Worm (Caenorhabditis elegans): ENCODE measurements around the gene str-139.

str-139 gene

ce11 chrV:8098239-8098638 is 36.3 kb upstream of the str-139 start, which contains the start of gene str-145:
Gene str-145 (minus strand): TSS chrV:8098339.
- TF ChIP-seq ceh-39 (tag; optimal IDR thresholded peaks at IDR 0.05) (no peak), nhr-2 (tag; optimal IDR thresholded peaks at IDR 0.05) (no peak), ceh-83 (GFP tag; optimal IDR thresholded peaks at IDR 0.05) (no peak), lin-13 (tag; optimal IDR thresholded peaks at IDR 0.05) (no peak), hlh-1 (tag; optimal IDR thresholded peaks at IDR 0.05) (no peak), sem-2 (GFP tag; optimal IDR thresholded peaks at IDR 0.05) (no peak), ceh-43 (GFP tag; optimal IDR thresholded peaks at IDR 0.05) (no peak), flh-1 (GFP tag; optimal IDR thresholded peaks at IDR 0.05) (no peak), mep-1 (tag; optimal IDR thresholded peaks at IDR 0.05) (no peak), drap-1 (GFP tag; optimal IDR thresholded peaks at IDR 0.05) (no peak)

ce11 chrV:8095378-8095777 is 33.4 kb upstream of the str-139 start, which contains the start of gene str-146:
Gene str-146 (minus strand): TSS chrV:8095478.
- no peak for TF ChIP-seq ztf-11 (tag; optimal IDR thresholded peaks at IDR 0.05)
- no peak for TF ChIP-seq drap-1 (GFP tag; optimal IDR thresholded peaks at IDR 0.05)
- no peak for TF ChIP-seq elt-3 (tag; optimal IDR thresholded peaks at IDR 0.05)
- TF ChIP-seq ham-2 (GFP tag; optimal IDR thresholded peaks at IDR 0.05): no peak
- no peak for TF ChIP-seq lsy-2 (tag; optimal IDR thresholded peaks at IDR 0.05)
- no peak for TF ChIP-seq nhr-237 (tag; optimal IDR thresholded peaks at IDR 0.05)
- no peak for TF ChIP-seq snpc-4 (tag; optimal IDR thresholded peaks at IDR 0.05)
- TF ChIP-seq mep-1 (tag; optimal IDR thresholded peaks at IDR 0.05): no peak
- TF ChIP-seq pha-4 (tag; optimal IDR thresholded peaks at IDR 0.05): no peak
- TF ChIP-seq ces-1 (GFP tag; optimal IDR thresholded peaks at IDR 0.05): no peak
- TF ChIP-seq elt-1 (tag; optimal IDR thresholded peaks at IDR 0.05; ENCODE audit: borderline replicate concordance, insufficient read depth): no peak
- TF ChIP-seq unc-39 (tag; optimal IDR thresholded peaks at IDR 0.05): no peak

DNA sequence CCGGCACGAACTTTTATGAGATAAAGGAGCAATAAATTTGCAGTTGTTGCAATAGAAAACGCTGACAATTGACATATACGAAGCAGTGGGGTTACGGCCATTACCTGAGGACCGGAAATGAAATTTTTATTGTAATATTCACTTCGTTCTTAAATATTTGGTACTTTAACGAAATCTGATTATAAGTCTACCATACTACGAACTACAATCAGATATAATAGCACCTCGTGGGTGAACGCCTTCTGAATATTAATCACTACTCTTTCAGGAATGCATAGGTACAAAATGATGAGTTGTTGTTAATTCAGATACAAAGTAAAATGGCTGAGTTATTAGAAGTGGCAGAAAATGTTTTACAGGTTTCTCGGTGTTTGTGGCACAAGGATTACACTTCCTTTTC is 30.4 kb upstream of the str-139 start, which contains the start of gene str-129:
str-129 (minus strand) TSS at position 101 of the 400 bp plus-strand sequence.
- TF ChIP-seq flh-1 (GFP tag; optimal IDR thresholded peaks at IDR 0.05) (no peak), hlh-1 (tag; optimal IDR thresholded peaks at IDR 0.05) (no peak), unc-120 (tag; optimal IDR thresholded peaks at IDR 0.05; ENCODE audit: poor library complexity, severe bottlenecking) (no peak), sptf-1 (tag; optimal IDR thresholded peaks at IDR 0.05) (no peak), cnd-1 (tag; optimal IDR thresholded peaks at IDR 0.05) (no peak), lin-32 (GFP tag; optimal IDR thresholded peaks at IDR 0.05) (no peak), lin-13 (tag; optimal IDR thresholded peaks at IDR 0.05) (no peak), sem-2 (GFP tag; optimal IDR thresholded peaks at IDR 0.05) (no peak), nhr-76 (tag; optimal IDR thresholded peaks at IDR 0.05) (no peak), pha-4 (tag; optimal IDR thresholded peaks at IDR 0.05) (no peak), nhr-12 (tag; optimal IDR thresholded peaks at IDR 0.05) (no peak), unc-62 (GFP tag; optimal IDR thresholded peaks at IDR 0.05) (no peak), nhr-237 (tag; optimal IDR thresholded peaks at IDR 0.05) (no peak), lsy-2 (tag; optimal IDR thresholded peaks at IDR 0.05) (no peak), drap-1 (GFP tag; optimal IDR thresholded peaks at IDR 0.05) (no peak), elt-3 (tag; optimal IDR thresholded peaks at IDR 0.05) (no peak), ztf-11 (tag; optimal IDR thresholded peaks at IDR 0.05) (no peak)

DNA sequence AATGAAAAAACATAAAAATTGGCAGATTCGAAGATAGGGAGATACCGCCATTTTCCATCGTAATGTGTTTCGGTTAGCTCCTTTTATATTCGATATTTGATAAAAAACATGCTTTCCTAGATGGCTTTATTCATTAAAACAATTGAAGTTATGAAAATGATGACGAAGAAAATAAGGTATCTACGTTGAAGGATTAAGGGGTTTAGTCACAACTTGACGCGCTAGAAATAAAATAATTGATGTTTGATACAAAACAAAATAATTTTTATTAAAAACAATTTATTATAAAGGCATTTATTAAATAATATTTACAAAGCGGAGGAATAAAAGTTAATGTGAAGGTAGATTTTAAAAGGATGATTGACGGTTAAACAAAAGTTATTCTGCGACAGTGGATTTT is 28.6 kb upstream of the str-139 start, which contains the start of gene str-130:
str-130 (minus strand) TSS at position 101 of the 400 bp plus-strand sequence.
- TF ChIP-seq ceh-83 (GFP tag; optimal IDR thresholded peaks at IDR 0.05): no peak
- no peak for TF ChIP-seq mep-1 (tag; optimal IDR thresholded peaks at IDR 0.05)
- TF ChIP-seq ham-2 (GFP tag; optimal IDR thresholded peaks at IDR 0.05): no peak
- no peak for TF ChIP-seq flh-1 (GFP tag; optimal IDR thresholded peaks at IDR 0.05)
- TF ChIP-seq ceh-39 (tag; optimal IDR thresholded peaks at IDR 0.05): no peak
- no peak for TF ChIP-seq unc-120 (tag; optimal IDR thresholded peaks at IDR 0.05; ENCODE audit: poor library complexity, severe bottlenecking)
- TF ChIP-seq hlh-1 (tag; optimal IDR thresholded peaks at IDR 0.05): no peak
- TF ChIP-seq drap-1 (GFP tag; optimal IDR thresholded peaks at IDR 0.05): no peak
- no peak for TF ChIP-seq tbx-8 (GFP tag; optimal IDR thresholded peaks at IDR 0.05)
- no peak for TF ChIP-seq lsy-2 (tag; optimal IDR thresholded peaks at IDR 0.05)
- TF ChIP-seq zip-8 (tag; optimal IDR thresholded peaks at IDR 0.05): no peak
- TF ChIP-seq snpc-4 (tag; optimal IDR thresholded peaks at IDR 0.05): no peak
- TF ChIP-seq unc-39 (tag; optimal IDR thresholded peaks at IDR 0.05): no peak
- no peak for TF ChIP-seq nhr-237 (tag; optimal IDR thresholded peaks at IDR 0.05)
- no peak for TF ChIP-seq nhr-76 (tag; optimal IDR thresholded peaks at IDR 0.05)

DNA sequence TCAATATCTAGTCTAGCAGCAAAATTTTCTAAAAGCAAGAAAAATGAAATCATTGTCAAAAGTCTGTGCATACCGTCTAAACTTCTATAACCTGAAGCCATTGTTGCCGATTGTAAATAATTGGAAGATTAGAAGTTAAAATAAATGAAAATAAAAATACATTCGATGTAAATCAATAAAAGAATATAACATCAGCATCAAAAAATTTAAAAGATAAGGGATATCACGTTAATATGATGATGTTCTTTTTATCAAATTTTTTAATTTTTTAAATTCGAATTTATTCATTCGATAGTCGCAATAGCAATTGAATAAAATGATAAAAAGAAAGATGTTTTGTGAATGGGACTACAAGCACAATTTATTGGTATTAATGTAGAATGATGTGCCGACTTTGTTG is 23.2 kb upstream of the str-139 start, which contains the start of gene C09H5.7:
C09H5.7 (minus strand) TSS at position 101 of the 400 bp plus-strand sequence.
- TF ChIP-seq elt-3 (tag; optimal IDR thresholded peaks at IDR 0.05) (no peak), nhr-12 (tag; optimal IDR thresholded peaks at IDR 0.05) (no peak), cnd-1 (tag; optimal IDR thresholded peaks at IDR 0.05) (no peak), unc-120 (tag; optimal IDR thresholded peaks at IDR 0.05; ENCODE audit: poor library complexity, severe bottlenecking) (no peak), drap-1 (GFP tag; optimal IDR thresholded peaks at IDR 0.05) (no peak), nhr-237 (tag; optimal IDR thresholded peaks at IDR 0.05) (no peak), nhr-76 (tag; optimal IDR thresholded peaks at IDR 0.05) (no peak), hlh-1 (tag; optimal IDR thresholded peaks at IDR 0.05) (no peak), lsy-2 (tag; optimal IDR thresholded peaks at IDR 0.05) (no peak), ces-1 (GFP tag; optimal IDR thresholded peaks at IDR 0.05) (no peak), ceh-43 (GFP tag; optimal IDR thresholded peaks at IDR 0.05) (no peak), snpc-4 (tag; optimal IDR thresholded peaks at IDR 0.05) (no peak), mls-2 (tag; optimal IDR thresholded peaks at IDR 0.05) (no peak), nhr-28 (tag; optimal IDR thresholded peaks at IDR 0.05) (no peak), lin-32 (GFP tag; optimal IDR thresholded peaks at IDR 0.05) (no peak)
